Fruit fly (Drosophila melanogaster): ENCODE results near the gene RpL23A.

RpL23A gene

DNA sequence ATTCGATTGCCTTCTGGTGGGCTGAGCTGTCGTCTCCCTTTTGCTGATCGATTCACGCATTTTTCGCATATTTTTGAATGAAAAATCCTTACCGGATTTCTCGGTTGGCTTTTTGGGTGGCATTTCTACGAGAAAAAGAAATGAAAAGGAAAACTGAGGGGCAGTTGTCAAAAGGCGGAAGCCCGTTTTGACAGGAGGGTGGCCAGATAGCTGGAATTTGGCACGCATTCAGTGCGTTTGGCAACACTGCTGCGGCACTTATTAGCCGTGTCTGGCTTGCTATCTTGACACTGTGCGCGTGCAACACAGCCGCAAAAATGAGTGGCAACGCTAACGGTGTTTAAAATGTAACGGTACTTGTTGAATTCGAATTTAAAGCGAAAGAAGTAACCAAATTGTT lies at the start of gene RpL23A:
RpL23A (minus strand) TSS at position 151 of the 400 bp plus-strand sequence.
- TF ChIP-seq Ets96B (tag; optimal IDR thresholded peaks at IDR 0.05), result peak; percentile 39
- peak; percentile 92 for TF ChIP-seq lz (GFP tag; optimal IDR thresholded peaks at IDR 0.05)
- TF ChIP-seq fd59A (GFP tag; optimal IDR thresholded peaks at IDR 0.05), result peak; percentile 51
- TF ChIP-seq Hr39 (GFP tag; optimal IDR thresholded peaks at IDR 0.05), result peak; percentile 88
- peak; percentile 95 for TF ChIP-seq Eip78C (GFP tag)
- peak; percentile 77 for TF ChIP-seq CG9139 (GFP tag; optimal IDR thresholded peaks at IDR 0.05)
- no peak for TF ChIP-seq acj6 (GFP tag; optimal IDR thresholded peaks at IDR 0.05)
- TF ChIP-seq CG15336 (GFP tag; IDR thresholded peaks at IDR 0.05), result no peak
- peak; percentile 81 for TF ChIP-seq CG11902 (GFP tag; optimal IDR thresholded peaks at IDR 0.05)
- TF ChIP-seq dac (GFP tag; optimal IDR thresholded peaks at IDR 0.05), result peak; percentile 62
- TF ChIP-seq CG6276 (GFP tag; optimal IDR thresholded peaks at IDR 0.05), result no peak
- TF ChIP-seq Sox15 (GFP tag; optimal IDR thresholded peaks at IDR 0.05), result peak; percentile 55
- peak; percentile 68 for TF ChIP-seq Sox14 (GFP tag; optimal IDR thresholded peaks at IDR 0.05)
- TF ChIP-seq CG11294 (GFP tag; IDR thresholded peaks at IDR 0.05), result peak; percentile 35; the same call in 1 of the 2 replicates
- TF ChIP-seq salr (GFP tag; optimal IDR thresholded peaks at IDR 0.05), result peak in 1 of 2 experiments; percentile 86
- no peak for TF ChIP-seq Hr4 (GFP tag; optimal IDR thresholded peaks at IDR 0.05)
- no peak for TF ChIP-seq CG6808 (GFP tag; optimal IDR thresholded peaks at IDR 0.05)
- TF ChIP-seq CG32006 (GFP tag; optimal IDR thresholded peaks at IDR 0.05), result no peak
- peak; percentile 84 for TF ChIP-seq Blimp-1 (GFP tag; optimal IDR thresholded peaks at IDR 0.05)
- peak; percentile 75 for TF ChIP-seq fd85E (GFP tag; optimal IDR thresholded peaks at IDR 0.05)
- no peak for TF ChIP-seq dsx (GFP tag; optimal IDR thresholded peaks at IDR 0.05; ENCODE audit: poor library complexity, severe bottlenecking)
- TF ChIP-seq fkh (GFP tag; optimal IDR thresholded peaks at IDR 0.05), result peak; percentile 77
- TF ChIP-seq CG6854 (GFP tag; optimal IDR thresholded peaks at IDR 0.05), result peak; percentile 89
- TF ChIP-seq Lpt (GFP tag; optimal IDR thresholded peaks at IDR 0.05), result no peak
- TF ChIP-seq pdm3 (GFP tag; optimal IDR thresholded peaks at IDR 0.05), result no peak
- TF ChIP-seq CG6163 (GFP tag; IDR thresholded peaks at IDR 0.05), result peak; percentile 93
- TF ChIP-seq svp (GFP tag), result no peak
- TF ChIP-seq CG34406 (GFP tag; optimal IDR thresholded peaks at IDR 0.05), result peak; percentile 58
- TF ChIP-seq ss (GFP tag; optimal IDR thresholded peaks at IDR 0.05), result peak; percentile 56 to 85
- TF ChIP-seq CG10631 (GFP tag; optimal IDR thresholded peaks at IDR 0.05), result no peak
- peak; percentile 76 for TF ChIP-seq CG3032 (tag; optimal IDR thresholded peaks at IDR 0.05)
- TF ChIP-seq CG7368 (GFP tag; optimal IDR thresholded peaks at IDR 0.05), result peak; percentile 85
- no peak for TF ChIP-seq spab (GFP tag; optimal IDR thresholded peaks at IDR 0.05)
- peak; percentile 85 for TF ChIP-seq Eip75B (GFP tag; optimal IDR thresholded peaks at IDR 0.05)
- TF ChIP-seq CG10669 (GFP tag; optimal IDR thresholded peaks at IDR 0.05), result no peak
- peak; percentile 94 for TF ChIP-seq cyc (GFP tag; optimal IDR thresholded peaks at IDR 0.05)
- TF ChIP-seq Ets21C (GFP tag; optimal IDR thresholded peaks at IDR 0.05), result peak; percentile 74
- TF ChIP-seq CG8632 (GFP tag; optimal IDR thresholded peaks at IDR 0.05), result no peak
- peak; percentile 87 for TF ChIP-seq CG1621 (tag; optimal IDR thresholded peaks at IDR 0.05)
- TF ChIP-seq Sox102F (GFP tag; optimal IDR thresholded peaks at IDR 0.05), result peak; percentile 70
- peak; percentile 46; the same call in 1 of the 2 replicates for TF ChIP-seq Gug (GFP tag; IDR thresholded peaks at IDR 0.05)
- TF ChIP-seq net (GFP tag; optimal IDR thresholded peaks at IDR 0.05), result peak; percentile 74
- TF ChIP-seq esn (GFP tag; optimal IDR thresholded peaks at IDR 0.05), result peak; percentile 91
- TF ChIP-seq topi (GFP tag; optimal IDR thresholded peaks at IDR 0.05), result peak; percentile 87
- TF ChIP-seq Eip93F (GFP tag; optimal IDR thresholded peaks at IDR 0.05), result no peak
- TF ChIP-seq CG6792 (GFP tag; optimal IDR thresholded peaks at IDR 0.05), result peak; percentile 73
- no peak for TF ChIP-seq CG8119 (GFP tag; IDR thresholded peaks at IDR 0.05)
- peak; percentile 79 for TF ChIP-seq Smox (GFP tag; optimal IDR thresholded peaks at IDR 0.05)
- peak; percentile 93 for TF ChIP-seq CG31627 (GFP tag; optimal IDR thresholded peaks at IDR 0.05)
- peak; percentile 100 for TF ChIP-seq achi (GFP tag; optimal IDR thresholded peaks at IDR 0.05)
- TF ChIP-seq CG8319 (GFP tag; optimal IDR thresholded peaks at IDR 0.05), result peak; percentile 73
- peak; percentile 74 for TF ChIP-seq CG16779 (tag; optimal IDR thresholded peaks at IDR 0.05)

Data from whole organism, prepupa.